Fruit fly (Drosophila melanogaster): Measurements from ENCODE around the gene tll.

Gene tll

DNA sequence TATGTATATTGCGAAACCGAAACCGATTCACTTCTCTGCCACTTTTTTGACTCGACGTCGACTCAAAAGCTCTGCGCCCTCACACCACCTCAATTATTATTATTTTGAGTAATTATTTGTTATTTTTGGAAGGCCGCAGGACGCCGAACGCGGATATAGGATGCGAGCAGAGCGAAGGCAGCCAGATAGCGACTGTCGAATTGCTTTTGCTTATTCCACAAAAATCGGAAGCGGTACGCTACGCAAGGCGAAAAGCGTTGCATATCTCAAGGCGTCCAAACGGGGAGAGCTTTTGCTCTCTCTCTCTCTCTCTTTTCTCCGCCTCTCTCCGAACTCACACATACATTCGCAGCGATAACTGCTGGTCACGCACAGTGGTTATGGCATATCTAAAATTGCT lies 28.8 kb downstream of the tll start, which contains the start of gene CG12071 (continued):
- TF ChIP-seq CG7745 (tag; optimal IDR thresholded peaks at IDR 0.05) (no peak), CG9876 (GFP tag; optimal IDR thresholded peaks at IDR 0.05) (no peak)

DNA sequence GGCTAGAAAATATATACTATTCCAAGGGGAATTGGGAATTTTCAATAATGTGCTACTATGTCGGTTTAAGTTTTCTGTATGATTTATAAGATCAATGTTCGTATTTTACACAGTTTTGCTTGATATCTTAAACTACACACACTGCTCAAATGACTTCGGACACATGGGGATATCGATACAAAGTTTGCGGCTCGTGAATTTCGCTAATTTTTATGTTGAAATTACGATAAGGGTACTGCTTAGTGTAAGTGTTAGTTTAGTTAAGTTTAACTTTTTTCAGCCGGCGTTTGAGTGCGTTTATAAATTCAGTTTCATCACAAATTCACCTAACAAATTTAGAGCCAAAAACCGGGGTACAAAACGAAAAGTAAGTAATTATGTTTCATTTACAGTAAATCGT lies 31.3 kb downstream of the tll start, which contains the start of gene CG15547:
TSS of gene CG15547 (minus strand) at position 101 of the 400 bp plus-strand sequence.
- TF ChIP-seq CG11723 (GFP tag; optimal IDR thresholded peaks at IDR 0.05) (no peak), gro (GFP tag; optimal IDR thresholded peaks at IDR 0.05) (no peak), org-1 (GFP tag; optimal IDR thresholded peaks at IDR 0.05) (no peak), CG18011 (GFP tag; optimal IDR thresholded peaks at IDR 0.05) (no peak), CG16813 (GFP tag; IDR thresholded peaks at IDR 0.05; ENCODE audit: partially characterized antibody) (no peak), dmrt11E (tag; optimal IDR thresholded peaks at IDR 0.05) (no peak), Hr78 (GFP tag; optimal IDR thresholded peaks at IDR 0.05) (no peak), Camta (GFP tag; optimal IDR thresholded peaks at IDR 0.05) (no peak), CG18619 (GFP tag; optimal IDR thresholded peaks at IDR 0.05) (no peak)

dm6 chr3R:30886850-30887249 lies 34.7 kb downstream of the tll start:
- TF ChIP-seq sens-2 (GFP tag; IDR thresholded peaks at IDR 0.05) (no peak), PHDP (tag; optimal IDR thresholded peaks at IDR 0.05) (no peak), cas (GFP tag; IDR thresholded peaks at IDR 0.05) (no peak), CG14710 (tag; optimal IDR thresholded peaks at IDR 0.05) (no peak), HLH54F (GFP tag; optimal IDR thresholded peaks at IDR 0.05) (no peak), da (GFP tag; optimal IDR thresholded peaks at IDR 0.05) (no peak), gcm (GFP tag; optimal IDR thresholded peaks at IDR 0.05) (peak; percentile 15), CG31388 (GFP tag; optimal IDR thresholded peaks at IDR 0.05) (no peak)

dm6 chr3R:30887302-30887701 lies 35.2 kb downstream of the tll start:
- TF ChIP-seq NfI (GFP tag; optimal IDR thresholded peaks at IDR 0.05) (no peak), zen2 (GFP tag; IDR thresholded peaks at IDR 0.05; ENCODE audit: partially characterized antibody) (no peak), rib (GFP tag; IDR thresholded peaks at IDR 0.05) (no peak), lbe (GFP tag; optimal IDR thresholded peaks at IDR 0.05) (peak; percentile 16), wek (GFP tag; optimal IDR thresholded peaks at IDR 0.05) (no peak)

- TF ChIP-seq br (optimal IDR thresholded peaks at IDR 0.05) (no peak), luna (GFP tag; optimal IDR thresholded peaks at IDR 0.05) (peak; percentile 45), Sox102F (GFP tag; optimal IDR thresholded peaks at IDR 0.05) (peak; percentile 71), CG17912 (GFP tag; optimal IDR thresholded peaks at IDR 0.05) (no peak), phol (tag; optimal IDR thresholded peaks at IDR 0.05) (peak; percentile 66), CG6654 (GFP tag; optimal IDR thresholded peaks at IDR 0.05) (no peak), Six4 (GFP tag; optimal IDR thresholded peaks at IDR 0.05) (no peak), odd (GFP tag; optimal IDR thresholded peaks at IDR 0.05) (no peak), dan (GFP tag; IDR thresholded peaks at IDR 0.05) (no peak), Gsc (GFP tag; IDR thresholded peaks at IDR 0.05) (peak; percentile 42), CG5953 (GFP tag; IDR thresholded peaks at IDR 0.05) (peak; percentile 66), CG10565 (GFP tag; optimal IDR thresholded peaks at IDR 0.05) (no peak), nerfin-2 (GFP tag; IDR thresholded peaks at IDR 0.05; ENCODE audit: partially characterized antibody) (no peak), CG10267 (tag; optimal IDR thresholded peaks at IDR 0.05) (peak; percentile 23), Ada2b (GFP tag; IDR thresholded peaks at IDR 0.05) (peak; percentile 76), CoRest (tag; optimal IDR thresholded peaks at IDR 0.05) (peak; percentile 60), CG13424 (tag; optimal IDR thresholded peaks at IDR 0.05) (peak; percentile 66), CG13123 (GFP tag; optimal IDR thresholded peaks at IDR 0.05) (peak; percentile 27), ftz-f1 (GFP tag; optimal IDR thresholded peaks at IDR 0.05) (no peak), CG4404 (GFP tag; IDR thresholded peaks at IDR 0.05) (no peak)
These were observed 35.8 kb downstream of the tll start for dm6 chr3R:30887711-30888549.
